Worm (Caenorhabditis elegans): ENCODE results near the gene F38E9.4.

Gene F38E9.4

ce11 chrX:16487068-16487658 is 35.4 kb downstream of the F38E9.4 start, which contains the start of gene cah-3:
TSS of gene cah-3 (plus strand) at chrX:16487481.
- TF ChIP-seq W03F9.2 (tag; optimal IDR thresholded peaks at IDR 0.05) (no peak), him-1 (tag; optimal IDR thresholded peaks at IDR 0.05) (no peak), dao-5 (tag; optimal IDR thresholded peaks at IDR 0.05) (no peak)

DNA sequence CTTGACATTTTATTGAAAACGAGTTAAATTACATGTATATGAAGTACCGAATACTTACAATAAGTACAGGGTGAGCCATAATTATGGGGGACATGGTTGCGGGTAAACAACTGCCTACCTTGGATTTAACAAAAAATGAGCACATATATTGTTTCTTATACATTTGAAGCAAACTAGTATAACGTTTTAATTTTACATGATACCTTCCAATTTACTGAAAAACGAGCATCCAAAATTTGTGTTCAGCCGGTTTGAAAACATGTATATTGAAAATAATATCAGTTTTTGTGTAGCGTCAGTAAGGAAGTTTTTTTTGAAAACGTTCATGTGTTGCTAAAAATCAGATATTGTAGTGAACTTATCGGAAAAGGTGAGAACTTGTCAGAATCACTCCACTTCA is 39.0 kb downstream of the F38E9.4 start:
- no peak for TF ChIP-seq W03F9.2 (tag; optimal IDR thresholded peaks at IDR 0.05)
- TF ChIP-seq dao-5 (tag; optimal IDR thresholded peaks at IDR 0.05): no peak
- no peak for TF ChIP-seq him-1 (tag; optimal IDR thresholded peaks at IDR 0.05)

ce11 chrX:16494630-16495029 is 42.9 kb downstream of the F38E9.4 start, which contains the start of gene K05G3.2:
TSS of gene K05G3.2 (plus strand) at chrX:16494930.
- no peak for TF ChIP-seq him-1 (tag; optimal IDR thresholded peaks at IDR 0.05)
- no peak for TF ChIP-seq dao-5 (tag; optimal IDR thresholded peaks at IDR 0.05)
- TF ChIP-seq W03F9.2 (tag; optimal IDR thresholded peaks at IDR 0.05): no peak

- TF ChIP-seq W03F9.2 (tag; optimal IDR thresholded peaks at IDR 0.05) (no peak), him-1 (tag; optimal IDR thresholded peaks at IDR 0.05) (no peak), dao-5 (tag; optimal IDR thresholded peaks at IDR 0.05) (no peak)
Observed at ce11 chrX:16501032-16501431, 49.3 kb downstream of the F38E9.4 start, which contains the start of gene K05G3.1. TSS of gene K05G3.1 (plus strand) at chrX:16501332.

Data from whole organism, L4/young adult.